Fruit fly (Drosophila melanogaster) whole organism, embryonic: ENCODE measurements around the gene CG32639.

ENCODE experiments used
- B-H1 ChIP-seq: fragments of 200-800 bp; sonication (Bioruptor generic); IDR thresholded peaks from 3 replicates; pipeline ENCODE4 v1.3.6; 2022; ENCODE audit warnings: missing biosample characterization, missing genetic modification characterization
- Blimp-1 ChIP-seq: fragments of 200-800 bp; sonication (Bioruptor generic); optimal IDR thresholded peaks from 3 replicates; lab custom pipeline; 2018; ENCODE audit warnings: missing biosample characterization, missing genetic modification characterization, mild to moderate bottlenecking, moderate library complexity, missing genetic modification reagents
- CG33557 ChIP-seq: fragments of 200-800 bp; sonication (Bioruptor generic); optimal IDR thresholded peaks from 2 replicates; lab custom pipeline; 2019; ENCODE audit warnings: missing biosample characterization, mild to moderate bottlenecking, missing genetic modification characterization, moderate library complexity

DNA sequence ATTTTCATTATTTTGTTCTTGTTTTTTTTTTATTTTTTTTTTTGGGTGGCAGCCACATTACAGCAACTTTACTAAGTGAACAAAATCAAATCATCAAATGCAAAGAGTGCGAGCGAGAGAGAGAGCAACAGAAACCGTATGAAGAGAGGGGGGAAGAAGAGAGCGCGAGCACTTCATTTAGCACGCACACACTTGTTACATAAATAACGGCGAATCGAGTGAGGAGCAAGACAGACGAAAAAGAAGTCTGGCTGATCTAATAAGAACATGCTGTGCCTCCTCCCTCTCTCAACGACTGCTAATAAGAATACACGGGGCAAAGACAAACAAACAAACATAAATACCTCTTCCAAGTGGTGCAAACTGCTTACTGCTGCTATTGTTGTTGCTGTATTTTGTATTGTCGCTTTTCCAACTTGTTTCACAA, 48.2 kb upstream of the CG32639 start:
- TF ChIP-seq CG33557 (GFP tag; lab: Kevin White, UChicago) (no peak), Blimp-1 (no peak), B-H1 (no peak)
